Worm (Caenorhabditis elegans): ENCODE measurements around the gene W02B3.3.
A peak's percentile ranks its signal among the peaks of the same experiment; 100 is the strongest.

ce11 chrIII:623754-624153 lies 44.5 kb downstream of the W02B3.3 start:
- TF ChIP-seq lsy-2 (tag; optimal IDR thresholded peaks at IDR 0.05) (peak; percentile 76 to 83), fkh-8 (tag; optimal IDR thresholded peaks at IDR 0.05) (peak; percentile 90), pqm-1 (tag; optimal IDR thresholded peaks at IDR 0.05) (no peak), blmp-1 (tag; optimal IDR thresholded peaks at IDR 0.05) (peak; percentile 84), nhr-77 (tag; optimal IDR thresholded peaks at IDR 0.05) (peak; percentile 86), lin-15B (tag; optimal IDR thresholded peaks at IDR 0.05) (peak; percentile 43), fos-1 (tag; optimal IDR thresholded peaks at IDR 0.05) (peak; percentile 72), ztf-11 (tag; optimal IDR thresholded peaks at IDR 0.05) (peak in 1 of 2 experiments; percentile 15), lin-39 (tag; optimal IDR thresholded peaks at IDR 0.05) (no peak), mdl-1 (tag; optimal IDR thresholded peaks at IDR 0.05) (peak in 1 of 2 experiments; percentile 95)
